Worm (Caenorhabditis elegans) whole organism, L3 larva: Measurements from ENCODE around the gene F36D4.1.

Source experiments
- ZK546.5 ChIP-seq: sonication (generic microtip); optimal IDR thresholded peaks from 2 replicates; lab custom pipeline; 2017; ENCODE audit warnings: missing biosample characterization, missing genetic modification characterization
- ama-1 ChIP-seq: fragments of 150-350 bp; optimal IDR thresholded peaks from 2 replicates; lab custom pipeline; 2018
- ceh-28 ChIP-seq: fragments of 150-350 bp; optimal IDR thresholded peaks from 2 replicates; lab custom pipeline; 2014; ENCODE audit warnings: missing biosample characterization, missing genetic modification reagents, missing genetic modification characterization
- ceh-9 ChIP-seq: sonication (generic microtip); optimal IDR thresholded peaks from 2 replicates; lab custom pipeline; 2018; ENCODE audit warnings: missing biosample characterization, missing genetic modification characterization
- elt-2 ChIP-seq: sonication (generic microtip); optimal IDR thresholded peaks from 2 replicates; lab custom pipeline; 2016; ENCODE audit warnings: missing genetic modification reagents, mild to moderate bottlenecking, missing genetic modification characterization, missing compliant biosample characterization
- elt-3 ChIP-seq, 3 experiments: fragments of 150-350 bp in 1 of 3; sonication (generic microtip) in 2 of 3; optimal IDR thresholded peaks; 2 replicates in 2 of 3; 4 replicates in 1 of 3; lab custom pipeline; 2014 to 2017; ENCODE audit warnings: missing biosample characterization in 3 of 3, missing genetic modification characterization in 3 of 3
- fkh-10 ChIP-seq: sonication (generic microtip); optimal IDR thresholded peaks from 2 replicates; lab custom pipeline; 2017; ENCODE audit warnings: missing biosample characterization, missing genetic modification reagents, missing genetic modification characterization
- nhr-12 ChIP-seq: fragments of 150-350 bp; optimal IDR thresholded peaks from 2 replicates; lab custom pipeline; 2014; ENCODE audit warnings: missing biosample characterization, missing genetic modification characterization
- nhr-43 ChIP-seq: sonication (generic microtip); optimal IDR thresholded peaks from 2 replicates; lab custom pipeline; 2016; ENCODE audit warnings: mild to moderate bottlenecking, missing genetic modification characterization, missing compliant biosample characterization; ENCODE audit not compliant: poor library complexity, severe bottlenecking
- tbx-2 ChIP-seq: sonication (generic microtip); optimal IDR thresholded peaks from 2 replicates; lab custom pipeline; 2016; ENCODE audit warnings: mild to moderate bottlenecking, missing genetic modification characterization, missing compliant biosample characterization
- unc-62 ChIP-seq: fragments of 150-350 bp; sonication (generic microtip); optimal IDR thresholded peaks from 4 replicates; lab custom pipeline; 2014; ENCODE audit warnings: missing biosample characterization, missing genetic modification reagents, missing genetic modification characterization
- zag-1 ChIP-seq: fragments of 150-350 bp; optimal IDR thresholded peaks from 2 replicates; lab custom pipeline; 2014; ENCODE audit warnings: missing biosample characterization, missing genetic modification characterization
- ztf-11 ChIP-seq: fragments of 150-350 bp; optimal IDR thresholded peaks from 2 replicates; lab custom pipeline; 2014; ENCODE audit warnings: missing biosample characterization, missing genetic modification characterization

DNA sequence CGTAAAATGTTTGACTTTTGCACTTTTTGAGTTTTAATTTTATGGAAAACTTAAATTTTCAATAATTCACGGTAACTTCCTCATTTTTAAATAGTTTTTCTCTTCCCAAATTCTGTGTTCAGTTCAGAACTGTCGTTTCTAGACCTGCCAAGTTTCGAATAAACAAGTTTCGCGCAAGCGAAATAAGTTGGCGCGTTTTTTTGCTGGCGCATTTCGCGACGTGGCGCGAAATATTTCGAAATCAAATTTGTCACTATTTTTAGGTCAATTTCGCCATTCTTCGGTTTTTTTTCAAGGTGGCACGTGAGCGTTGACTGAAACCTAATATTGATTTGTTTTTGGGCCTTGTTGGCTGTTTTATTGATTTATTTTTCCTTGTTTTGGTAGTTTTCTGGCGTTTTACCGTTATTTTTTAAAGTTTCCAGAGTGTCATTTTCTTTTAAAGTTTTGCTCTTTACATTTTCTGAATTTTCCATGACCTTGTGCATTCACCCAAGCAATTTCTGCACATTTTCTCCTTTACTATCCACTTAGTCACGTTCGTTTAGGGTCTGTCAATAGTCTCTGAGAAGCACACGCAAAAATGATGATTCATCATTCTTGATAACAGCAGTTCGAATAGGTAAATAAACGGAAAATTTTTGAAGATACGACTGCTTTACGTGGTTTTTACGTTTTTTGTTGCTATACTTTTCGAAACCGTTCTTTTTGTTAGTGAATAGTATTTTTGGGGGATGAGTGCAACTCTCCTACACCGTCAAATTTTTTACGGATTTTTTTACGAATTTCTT, 34.0 kb upstream of the F36D4.1 start:
- no peak for TF ChIP-seq nhr-43 (tag; lab: Kevin White, UChicago)
- no peak for TF ChIP-seq fkh-10 (GFP tag; lab: Kevin White, UChicago)
- no peak for TF ChIP-seq ZK546.5
- no peak for TF ChIP-seq ztf-11 (tag; lab: Kevin White, UChicago)
- TF ChIP-seq ama-1, result no peak
- TF ChIP-seq nhr-12 (tag; lab: Kevin White, UChicago), result no peak
- no peak for TF ChIP-seq tbx-2 (tag; lab: Kevin White, UChicago)
- TF ChIP-seq ceh-9 (tag; lab: Kevin White, UChicago), result no peak
- no peak for TF ChIP-seq elt-3 (tag; optimal IDR thresholded peaks at IDR 0.05; lab: Kevin White, UChicago)
- TF ChIP-seq unc-62 (GFP tag; lab: Kevin White, UChicago), result no peak
- peak; percentile 43 for TF ChIP-seq elt-2 (tag; lab: Kevin White, UChicago)
- no peak for TF ChIP-seq ceh-28 (tag; lab: Kevin White, UChicago)
- no peak for TF ChIP-seq zag-1 (tag; lab: Kevin White, UChicago)
